Worm (Caenorhabditis elegans) whole organism, young adult: ENCODE data around the gene set-3.

Experiments
- F57C9.4 ChIP-seq: sonication (generic microtip); optimal IDR thresholded peaks from 2 replicates; lab custom pipeline; 2017; ENCODE audit warnings: mild to moderate bottlenecking, missing genetic modification characterization, missing compliant biosample characterization
- K11D2.4 ChIP-seq: fragments of 200-800 bp; sonication (Bioruptor generic); IDR thresholded peaks from 2 replicates; pipeline ENCODE4 v1.3.6; 2022; ENCODE audit warnings: missing genetic modification reagents, missing genetic modification characterization, missing compliant biosample characterization
- K12H6.12 ChIP-seq: fragments of 200-800 bp; sonication (Bioruptor generic); optimal IDR thresholded peaks from 2 replicates; lab custom pipeline; 2018; ENCODE audit warnings: mild to moderate bottlenecking, missing genetic modification characterization, missing compliant biosample characterization
- Y53G8AR.9 ChIP-seq: fragments of 200-800 bp; sonication (Bioruptor generic); conservative IDR thresholded peaks from 2 replicates; pipeline ENCODE4 v1.3.6; 2022; ENCODE audit warnings: missing genetic modification reagents, missing genetic modification characterization, missing compliant biosample characterization
- Y56A3A.18 ChIP-seq: fragments of 200-800 bp; sonication (Bioruptor generic); IDR thresholded peaks from 2 replicates; pipeline ENCODE4 v1.3.6; 2022; ENCODE audit warnings: missing genetic modification reagents, missing genetic modification characterization, missing compliant biosample characterization
- ZK185.1 ChIP-seq: sonication (generic microtip); optimal IDR thresholded peaks from 2 replicates; lab custom pipeline; 2016; ENCODE audit warnings: mild to moderate bottlenecking, missing genetic modification characterization, missing compliant biosample characterization; ENCODE audit not compliant: poor library complexity, severe bottlenecking
- akir-1 ChIP-seq: fragments of 200-800 bp; sonication (Bioruptor generic); optimal IDR thresholded peaks from 2 replicates; lab custom pipeline; 2018; ENCODE audit warnings: mild to moderate bottlenecking, missing genetic modification characterization, moderate library complexity, missing compliant biosample characterization
- cebp-1 ChIP-seq, 2 experiments: fragments of 200-800 bp in 1 of 2; sonication (Bioruptor generic) in 1 of 2; sonication (generic microtip) in 1 of 2; IDR thresholded peaks in 1 of 2; optimal IDR thresholded peaks in 1 of 2; 2 replicates each; pipeline versions ENCODE4 v1.3.6 to Lab custom; 2017 to 2022; ENCODE audit warnings: missing compliant biosample characterization in 2 of 2, missing genetic modification characterization in 2 of 2, mild to moderate bottlenecking in 1 of 2, missing genetic modification reagents in 1 of 2, moderate library complexity in 1 of 2
- ceh-27 ChIP-seq: fragments of 200-800 bp; sonication (Bioruptor generic); optimal IDR thresholded peaks from 2 replicates; lab custom pipeline; 2018; ENCODE audit warnings: mild to moderate bottlenecking, missing genetic modification characterization, moderate library complexity, missing compliant biosample characterization
- chd-7 ChIP-seq: sonication (generic microtip); optimal IDR thresholded peaks from 2 replicates; lab custom pipeline; 2016; ENCODE audit warnings: mild to moderate bottlenecking, missing genetic modification characterization, moderate library complexity, missing compliant biosample characterization
- dpl-1 ChIP-seq: fragments of 150-350 bp; optimal IDR thresholded peaks from 2 replicates; lab custom pipeline; 2014; ENCODE audit warnings: missing biosample characterization, missing genetic modification reagents, missing genetic modification characterization
- gei-17 ChIP-seq: fragments of 200-800 bp; sonication (Bioruptor generic); optimal IDR thresholded peaks from 2 replicates; lab custom pipeline; 2018; ENCODE audit warnings: mild to moderate bottlenecking, missing genetic modification characterization, missing compliant biosample characterization
- hlh-12 ChIP-seq: sonication (generic microtip); optimal IDR thresholded peaks from 2 replicates; lab custom pipeline; 2016; ENCODE audit warnings: missing genetic modification characterization, missing compliant biosample characterization
- hlh-26 ChIP-seq: fragments of 200-800 bp; sonication (Bioruptor generic); conservative IDR thresholded peaks from 2 replicates; pipeline ENCODE4 v1.3.6; 2022; ENCODE audit warnings: missing genetic modification reagents, missing genetic modification characterization, missing compliant biosample characterization
- hrde-1 ChIP-seq: sonication (generic microtip); optimal IDR thresholded peaks from 2 replicates; lab custom pipeline; 2016; ENCODE audit warnings: missing genetic modification characterization, mild to moderate bottlenecking, missing compliant biosample characterization, moderate library complexity, missing genotype, missing genetic modification reagents, borderline replicate concordance
- lin-40 ChIP-seq: sonication (generic microtip); optimal IDR thresholded peaks from 2 replicates; lab custom pipeline; 2016; ENCODE audit warnings: missing genetic modification characterization, mild to moderate bottlenecking, missing compliant biosample characterization, missing genotype, missing genetic modification reagents
- lin-54 ChIP-seq: fragments of 200-800 bp; sonication (Bioruptor generic); optimal IDR thresholded peaks from 2 replicates; lab custom pipeline; 2018; ENCODE audit warnings: mild to moderate bottlenecking, missing genetic modification characterization, missing compliant biosample characterization
- madf-10 ChIP-seq: sonication (generic microtip); optimal IDR thresholded peaks from 2 replicates; lab custom pipeline; 2016; ENCODE audit warnings: mild to moderate bottlenecking, missing genetic modification characterization, missing compliant biosample characterization
- nfya-2 ChIP-seq: fragments of 200-800 bp; sonication (Bioruptor generic); IDR thresholded peaks from 2 replicates; pipeline ENCODE4 v1.3.6; 2022; ENCODE audit warnings: missing genetic modification reagents, missing genetic modification characterization, missing compliant biosample characterization
- nhr-120 ChIP-seq: fragments of 200-800 bp; sonication (Bioruptor generic); IDR thresholded peaks from 2 replicates; pipeline ENCODE4 v1.3.6; 2022; ENCODE audit warnings: missing genetic modification characterization, missing compliant biosample characterization
- nhr-80 ChIP-seq: sonication (generic microtip); optimal IDR thresholded peaks from 2 replicates; lab custom pipeline; 2016; ENCODE audit warnings: missing genetic modification characterization, missing compliant biosample characterization
- nhr-90 ChIP-seq: sonication (generic microtip); optimal IDR thresholded peaks from 2 replicates; lab custom pipeline; 2016; ENCODE audit warnings: missing genotype, mild to moderate bottlenecking, missing genetic modification characterization, missing compliant biosample characterization
- pbrm-1 ChIP-seq: fragments of 200-800 bp; sonication (Bioruptor generic); IDR thresholded peaks from 2 replicates; pipeline ENCODE4 v1.3.6; 2022; ENCODE audit warnings: missing genetic modification reagents, missing genetic modification characterization, missing compliant biosample characterization
- snpc-3.4 ChIP-seq: sonication (generic microtip); optimal IDR thresholded peaks from 2 replicates; lab custom pipeline; 2017; ENCODE audit warnings: missing genetic modification characterization, mild to moderate bottlenecking, missing compliant biosample characterization, antibody characterized with exemption, moderate library complexity, missing genotype, missing genetic modification reagents
- somi-1 ChIP-seq: fragments of 200-800 bp; sonication (Bioruptor generic); optimal IDR thresholded peaks from 2 replicates; lab custom pipeline; 2018; ENCODE audit warnings: mild to moderate bottlenecking, missing genetic modification characterization, missing compliant biosample characterization
- tbp1 ChIP-seq: fragments of 200-800 bp; sonication (Bioruptor generic); optimal IDR thresholded peaks from 2 replicates; lab custom pipeline; 2018; ENCODE audit warnings: mild to moderate bottlenecking, missing genetic modification characterization, missing compliant biosample characterization
- unc-130 ChIP-seq: sonication (generic microtip); optimal IDR thresholded peaks from 2 replicates; lab custom pipeline; 2016; ENCODE audit warnings: missing genetic modification reagents, missing genetic modification characterization, missing compliant biosample characterization
- zfh-2 ChIP-seq: fragments of 200-800 bp; sonication (Bioruptor generic); conservative IDR thresholded peaks from 2 replicates; pipeline ENCODE4 v1.3.6; 2022; ENCODE audit warnings: missing genetic modification reagents, missing genetic modification characterization, missing compliant biosample characterization
- ztf-18 ChIP-seq: sonication (generic microtip); optimal IDR thresholded peaks from 2 replicates; lab custom pipeline; 2016; ENCODE audit warnings: missing genotype, mild to moderate bottlenecking, missing genetic modification characterization, missing compliant biosample characterization
- ztf-26 ChIP-seq: sonication (generic microtip); optimal IDR thresholded peaks from 2 replicates; lab custom pipeline; 2017; ENCODE audit warnings: missing genetic modification characterization, missing compliant biosample characterization
- ztf-6 ChIP-seq: fragments of 200-800 bp; sonication (Bioruptor generic); IDR thresholded peaks from 2 replicates; pipeline ENCODE4 v1.3.6; 2022; ENCODE audit warnings: missing genetic modification reagents, missing genetic modification characterization, missing compliant biosample characterization

The set-3 gene

ce11 chrIII:9666668-9667067 lies 27.7 kb downstream of the set-3 start:
- TF ChIP-seq hrde-1 (tag; lab: Kevin White, UChicago): no peak
- no peak for TF ChIP-seq ztf-18
- peak; percentile 28 for TF ChIP-seq nhr-80
- no peak for TF ChIP-seq hlh-12 (tag; lab: Kevin White, UChicago)
- TF ChIP-seq madf-10 (tag; lab: Kevin White, UChicago): no peak

DNA sequence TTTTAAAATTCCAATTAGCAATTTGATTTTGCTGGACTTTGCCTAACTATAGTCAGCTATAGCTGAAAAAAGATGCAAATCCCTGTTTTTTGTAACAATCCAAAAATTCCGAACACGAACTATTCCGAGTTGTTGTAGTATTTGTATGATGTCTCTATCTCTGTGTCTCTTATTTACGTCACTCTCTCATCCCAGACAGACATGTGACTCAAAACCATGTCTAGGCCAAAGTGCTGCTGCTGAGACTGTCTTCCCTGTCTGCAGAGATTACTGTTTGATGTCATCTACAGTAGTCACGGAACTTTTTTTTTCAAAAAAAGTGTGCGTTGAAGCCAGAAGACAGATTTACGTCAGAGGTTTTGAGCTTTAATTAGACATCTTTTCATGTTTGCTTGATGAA lies 28.1 kb downstream of the set-3 start:
- TF ChIP-seq lin-40 (tag; lab: Kevin White, UChicago): peak; percentile 13
- TF ChIP-seq ceh-27 (GFP tag; lab: Kevin White, UChicago): peak; percentile 3
- no peak for TF ChIP-seq lin-54
- TF ChIP-seq nhr-120 (GFP tag; lab: Robert Waterston, UW): no peak

DNA sequence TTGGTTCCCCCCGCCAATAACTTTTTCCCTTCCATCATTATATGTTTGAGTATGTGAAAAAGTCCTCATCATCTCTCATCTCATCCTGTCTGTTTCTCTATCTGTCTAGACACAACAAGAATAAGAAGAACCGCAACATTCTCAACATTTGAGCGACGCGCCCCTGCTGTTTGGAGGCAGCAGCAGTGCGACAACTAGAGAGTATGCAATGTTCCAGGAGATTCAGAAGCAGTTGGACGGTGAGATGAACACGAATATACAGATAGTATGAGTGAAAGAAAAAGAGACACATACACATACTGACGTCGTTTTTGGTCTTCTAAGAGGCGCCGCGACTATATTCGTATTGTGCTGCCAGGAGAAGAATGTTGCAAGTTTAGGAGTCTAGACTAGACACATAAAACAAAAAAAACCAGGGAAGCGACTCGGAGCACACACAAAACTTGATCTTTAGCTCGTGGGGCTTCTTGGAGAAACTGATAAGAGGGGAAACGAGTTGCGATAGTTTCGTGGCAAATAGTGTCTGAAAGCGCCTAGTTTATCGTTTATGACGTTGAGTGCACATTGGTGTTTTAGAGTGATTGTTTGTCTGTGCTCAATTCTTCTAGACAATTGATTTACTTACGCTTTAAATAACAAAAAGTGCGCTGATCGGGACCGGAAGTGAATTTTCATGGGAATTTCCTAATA lies 28.7 kb downstream of the set-3 start:
- TF ChIP-seq ztf-26 (tag; lab: Kevin White, UChicago) (peak; percentile 42), cebp-1 (GFP tag; IDR thresholded peaks at IDR 0.05; lab: Robert Waterston, UW) (no peak), cebp-1 (tag; optimal IDR thresholded peaks at IDR 0.05; lab: Kevin White, UChicago) (peak; percentile 26), somi-1 (peak; percentile 16), K12H6.12 (tag; lab: Kevin White, UChicago) (peak; percentile 49), ZK185.1 (tag; lab: Kevin White, UChicago) (peak; percentile 26), nhr-80 (peak; percentile 94), K11D2.4 (GFP tag; lab: Robert Waterston, UW) (0 out of 2 replicates have a peak, but pooled peaks have one; percentile 27), pbrm-1 (no peak), lin-40 (tag; lab: Kevin White, UChicago) (peak; percentile 44), zfh-2 (GFP tag; lab: Robert Waterston, UW) (0 out of 2 replicates have a peak, but pooled peaks have one; percentile 14), gei-17 (GFP tag; lab: Kevin White, UChicago) (no peak), chd-7 (tag; lab: Kevin White, UChicago) (no peak), ceh-27 (GFP tag; lab: Kevin White, UChicago) (peak; percentile 69), F57C9.4 (tag; lab: Kevin White, UChicago) (no peak), ztf-6 (GFP tag; lab: Robert Waterston, UW) (no peak), Y53G8AR.9 (GFP tag; lab: Robert Waterston, UW) (no peak)
- TF ChIP-seq, all 124 proteins: peak for 10

DNA sequence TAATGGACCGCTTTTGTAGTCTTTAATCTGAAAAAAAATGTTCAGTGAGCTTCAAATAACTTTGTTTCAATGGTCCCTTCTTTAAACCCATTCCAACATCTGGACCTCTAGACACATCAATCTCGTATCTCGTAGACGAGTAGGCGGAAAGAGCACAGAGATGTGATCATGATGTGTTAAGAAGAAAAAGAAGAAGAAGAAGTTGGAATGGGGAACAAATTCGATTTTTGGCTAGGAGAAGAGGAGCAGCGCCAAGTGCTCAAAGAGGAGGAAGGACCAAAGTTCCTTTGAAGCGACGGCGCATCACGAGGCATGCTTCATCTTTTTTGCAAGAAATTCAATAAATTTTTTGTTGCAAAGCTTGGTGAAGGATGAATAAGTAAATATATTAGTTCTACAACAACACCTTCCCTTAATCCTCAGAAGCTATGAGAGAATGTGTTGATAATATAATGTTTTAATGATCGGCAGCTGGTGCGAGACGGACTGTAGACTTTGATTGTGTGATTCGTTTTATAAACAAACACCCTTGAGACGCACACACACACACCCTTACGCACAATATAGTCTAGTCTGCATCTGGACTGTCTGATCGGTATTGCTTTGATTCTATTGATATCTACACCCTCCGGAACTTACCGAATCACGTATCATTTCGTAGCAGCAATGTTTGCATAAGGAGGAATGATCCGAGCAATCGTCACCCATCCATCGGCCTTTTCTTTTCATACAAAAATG lies 29.7 kb downstream of the set-3 start:
- no peak for TF ChIP-seq dpl-1
- 0 out of 2 replicates have a peak, but pooled peaks have one; percentile 14 for TF ChIP-seq Y53G8AR.9 (GFP tag; lab: Robert Waterston, UW)

ce11 chrIII:9663943-9664342 lies 30.4 kb downstream of the set-3 start:
- TF ChIP-seq nhr-90 (tag; lab: Kevin White, UChicago): no peak
- TF ChIP-seq hlh-26: no peak
- no peak for TF ChIP-seq nfya-2 (GFP tag; lab: Robert Waterston, UW)
- TF ChIP-seq somi-1: no peak
- TF ChIP-seq Y56A3A.18 (GFP tag; lab: Robert Waterston, UW): no peak
- TF ChIP-seq akir-1 (GFP tag; lab: Kevin White, UChicago): no peak
- TF ChIP-seq tbp1 (GFP tag; lab: Kevin White, UChicago): no peak
- TF ChIP-seq snpc-3.4 (tag; lab: Kevin White, UChicago): no peak
- TF ChIP-seq unc-130 (GFP tag; lab: Kevin White, UChicago): no peak
